Worm (Caenorhabditis elegans) whole organism, L4/young adult: ENCODE results near the gene sru-45.

Experiments used
- dao-5 ChIP-seq: sonication (generic microtip); optimal IDR thresholded peaks from 2 replicates; lab custom pipeline; 2016; ENCODE audit warnings: missing genotype, missing genetic modification characterization, moderate library complexity, missing compliant biosample characterization
- him-1 ChIP-seq: sonication (generic microtip); optimal IDR thresholded peaks from 2 replicates; lab custom pipeline; 2016; ENCODE audit warnings: missing genotype, missing genetic modification reagents, missing genetic modification characterization, missing compliant biosample characterization

DNA sequence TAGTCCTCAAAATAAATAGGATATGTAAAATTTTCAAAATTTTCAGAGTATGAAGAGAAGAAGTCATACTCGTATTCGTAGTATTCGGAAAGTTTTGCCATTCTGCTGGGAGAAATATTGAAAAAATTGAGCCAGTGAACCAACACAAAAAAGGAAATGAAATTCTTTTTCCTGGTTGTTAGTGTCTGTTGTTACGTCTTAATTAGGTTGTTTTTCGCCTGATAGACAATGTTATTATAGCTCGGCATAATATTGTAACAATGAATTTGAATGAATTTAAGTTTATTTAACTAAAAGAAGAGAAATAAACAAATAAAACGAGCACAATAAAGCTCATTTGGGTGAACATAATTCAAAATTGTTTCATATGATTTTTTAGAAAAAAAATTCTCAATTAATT lies 22.7 kb downstream of the sru-45 start, which contains the start of gene srw-73:
- TF ChIP-seq him-1 (tag; lab: Kevin White, UChicago) (no peak), dao-5 (tag; lab: Kevin White, UChicago) (no peak)
